Fruit fly (Drosophila melanogaster): ENCODE data around the gene CG14452.

Gene CG14452

dm6 chr3L:22742121-22742531 is 46.4 kb downstream of the CG14452 start:
- TF ChIP-seq tai (GFP tag; optimal IDR thresholded peaks at IDR 0.05), result no peak
- no peak for TF ChIP-seq CrebA (GFP tag; optimal IDR thresholded peaks at IDR 0.05; ENCODE audit: borderline replicate concordance)
- TF ChIP-seq pan (optimal IDR thresholded peaks at IDR 0.05), result no peak
- no peak for TF ChIP-seq brk (GFP tag; optimal IDR thresholded peaks at IDR 0.05)
- TF ChIP-seq Hr83 (GFP tag; optimal IDR thresholded peaks at IDR 0.05; ENCODE audit: poor library complexity, severe bottlenecking), result no peak
- no peak for TF ChIP-seq Abd-B (GFP tag; optimal IDR thresholded peaks at IDR 0.05)
- peak; percentile 2 for TF ChIP-seq lola (GFP tag; optimal IDR thresholded peaks at IDR 0.05)
- no peak for TF ChIP-seq Vsx2 (GFP tag; optimal IDR thresholded peaks at IDR 0.05; ENCODE audit: partially characterized antibody)

dm6 chr3L:22742945-22743582 is 47.3 kb downstream of the CG14452 start:
- TF ChIP-seq h (GFP tag; optimal IDR thresholded peaks at IDR 0.05) (peak; percentile 30), psq (GFP tag; optimal IDR thresholded peaks at IDR 0.05) (peak; percentile 7), CG32264 (GFP tag; optimal IDR thresholded peaks at IDR 0.05) (no peak), rgr (GFP tag; optimal IDR thresholded peaks at IDR 0.05) (peak; percentile 9), woc (GFP tag; optimal IDR thresholded peaks at IDR 0.05) (peak; percentile 46)

Data from whole organism, wandering third instar larva.